Fruit fly (Drosophila melanogaster): Measurements from ENCODE around the gene fru.

dm6 chr3R:18447146-18447773 is 98.1 kb downstream of the fru start:
- TF ChIP-seq usp (GFP tag; optimal IDR thresholded peaks at IDR 0.05) (no peak), psq (optimal IDR thresholded peaks at IDR 0.05) (no peak), Dll (optimal IDR thresholded peaks at IDR 0.05) (peak; percentile 67)

All from whole organism.